Fruit fly (Drosophila melanogaster) whole organism, adult: ENCODE results near the gene Xport-A.
A peak's percentile ranks its signal among the peaks of the same experiment; 100 is the strongest.

Source experiments
- CG11617 ChIP-seq: fragments of 200-800 bp; sonication (Bioruptor generic); optimal IDR thresholded peaks from 2 replicates; lab custom pipeline; 2017; ENCODE audit warnings: mild to moderate bottlenecking, missing biosample characterization, missing genetic modification reagents, missing genetic modification characterization
- CG1620 ChIP-seq: fragments of 200-800 bp; sonication (Bioruptor generic); optimal IDR thresholded peaks from 2 replicates; lab custom pipeline; 2016; ENCODE audit warnings: missing biosample characterization, missing genetic modification characterization
- CG33017 ChIP-seq: fragments of 200-800 bp; sonication (Bioruptor generic); optimal IDR thresholded peaks from 2 replicates; lab custom pipeline; 2018; ENCODE audit warnings: missing biosample characterization, mild to moderate bottlenecking, missing genetic modification characterization, moderate library complexity
- CG7101 ChIP-seq: fragments of 200-800 bp; sonication (Bioruptor generic); optimal IDR thresholded peaks from 2 replicates; lab custom pipeline; 2018; ENCODE audit warnings: missing biosample characterization, mild to moderate bottlenecking, missing genetic modification characterization, moderate library complexity
- Mnt ChIP-seq: fragments of 200-800 bp; sonication (Bioruptor generic); optimal IDR thresholded peaks from 2 replicates; lab custom pipeline; 2016; ENCODE audit warnings: missing biosample characterization, mild to moderate bottlenecking, missing genetic modification characterization
- bab1 ChIP-seq: fragments of 200-800 bp; sonication (Bioruptor generic); optimal IDR thresholded peaks from 3 replicates; lab custom pipeline; 2019; ENCODE audit warnings: missing biosample characterization, mild to moderate bottlenecking, missing genetic modification characterization, moderate library complexity
- cic ChIP-seq: fragments of 200-800 bp; sonication (Bioruptor generic); optimal IDR thresholded peaks from 2 replicates; lab custom pipeline; 2017; ENCODE audit warnings: missing biosample characterization, mild to moderate bottlenecking, missing genetic modification characterization, moderate library complexity
- cnc ChIP-seq, 2 experiments: fragments of >200 bp; optimal IDR thresholded peaks; 2 replicates each; lab custom pipeline; 2017
- kay ChIP-seq: fragments of 200-800 bp; sonication (Bioruptor generic); peaks from one replicate; lab custom pipeline; 2016; ENCODE audit warnings: missing biosample characterization, missing genetic modification characterization, borderline replicate concordance
- ovo ChIP-seq: fragments of 200-800 bp; sonication (Bioruptor generic); optimal IDR thresholded peaks from 2 replicates; lab custom pipeline; 2016; ENCODE audit warnings: missing biosample characterization, missing genetic modification characterization
- pad ChIP-seq: fragments of 200-800 bp; sonication (Bioruptor generic); optimal IDR thresholded peaks from 3 replicates; lab custom pipeline; 2017; ENCODE audit warnings: missing biosample characterization, missing genetic modification characterization, mild to moderate bottlenecking, moderate library complexity, missing genetic modification reagents
- tj ChIP-seq: fragments of 200-800 bp; sonication (Bioruptor generic); optimal IDR thresholded peaks from 3 replicates; lab custom pipeline; 2017; ENCODE audit warnings: missing biosample characterization, mild to moderate bottlenecking, missing genetic modification characterization, moderate library complexity
- toe ChIP-seq: fragments of 200-800 bp; sonication (Bioruptor generic); optimal IDR thresholded peaks from 2 replicates; lab custom pipeline; 2016; ENCODE audit warnings: missing biosample characterization, missing genetic modification characterization

DNA sequence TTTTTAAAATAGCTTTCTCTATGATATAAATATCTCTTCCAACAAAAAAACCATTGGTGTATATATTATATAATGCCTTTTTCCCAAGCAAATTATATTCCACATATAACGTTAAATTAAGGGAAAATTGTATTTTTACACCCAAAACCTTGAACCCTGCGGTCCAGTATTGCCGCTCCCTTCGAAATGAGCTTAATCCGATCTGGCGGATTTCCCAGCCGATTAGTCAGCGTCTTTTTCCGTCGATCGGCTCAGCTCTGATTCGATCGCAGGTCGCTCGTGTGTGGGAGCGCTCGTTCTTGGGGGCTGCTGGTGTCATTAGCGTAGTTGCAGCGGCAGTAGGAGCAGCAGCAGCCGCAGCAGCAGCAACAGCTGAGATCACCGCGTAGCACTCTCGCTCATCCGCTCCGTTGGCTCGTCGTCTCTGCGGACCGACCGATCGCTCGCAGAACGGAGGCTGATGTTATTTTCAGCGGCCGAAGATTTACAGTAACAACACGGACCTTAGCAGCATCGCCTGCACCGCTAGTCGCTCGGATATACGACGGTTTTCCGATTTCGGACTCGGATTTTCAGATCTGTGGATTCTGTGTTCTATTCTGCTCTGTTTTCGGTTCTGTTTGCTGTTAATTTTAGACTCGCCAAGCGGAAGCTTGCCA is 24.7 kb downstream of the Xport-A start, which contains the start of gene CG4733:
- TF ChIP-seq Mnt (GFP tag; lab: Kevin White, UChicago) (no peak), cnc (optimal IDR thresholded peaks at IDR 0.05; lab: Kevin White, UChicago) (no peak), cic (GFP tag; lab: Kevin White, UChicago) (no peak), CG11617 (GFP tag; lab: Kevin White, UChicago) (no peak), CG33017 (tag; lab: Kevin White, UChicago) (no peak), pad (GFP tag; lab: Kevin White, UChicago) (peak; percentile 2), tj (GFP tag; lab: Kevin White, UChicago) (peak; percentile 7), ovo (GFP tag; lab: Kevin White, UChicago) (peak; percentile 33), kay (GFP tag; lab: Kevin White, UChicago) (no peak), toe (GFP tag; lab: Kevin White, UChicago) (peak; percentile 20), CG7101 (peak; percentile 30), bab1 (no peak), CG1620 (GFP tag; lab: Kevin White, UChicago) (no peak)
